Worm (Caenorhabditis elegans) whole organism, young adult: ENCODE measurements around the gene pitr-2.

Experiments
- B0035.1 ChIP-seq: sonication (generic microtip); optimal IDR thresholded peaks from 2 replicates; lab custom pipeline; 2016; ENCODE audit warnings: missing genetic modification characterization, mild to moderate bottlenecking, missing compliant biosample characterization, missing genotype, missing genetic modification reagents
- B0336.3 ChIP-seq: fragments of 200-800 bp; sonication (Bioruptor generic); IDR thresholded peaks from 2 replicates; pipeline ENCODE4 v1.3.6; 2022; ENCODE audit warnings: missing genetic modification characterization, missing compliant biosample characterization
- C17E4.6 ChIP-seq: fragments of 200-800 bp; sonication (Bioruptor generic); IDR thresholded peaks from 2 replicates; pipeline ENCODE4 v1.3.6; 2022; ENCODE audit warnings: missing genetic modification reagents, missing genetic modification characterization, missing compliant biosample characterization
- F33H1.4 ChIP-seq: fragments of 200-800 bp; sonication (Bioruptor generic); IDR thresholded peaks from 2 replicates; pipeline ENCODE4 v1.3.6; 2022; ENCODE audit warnings: missing genetic modification reagents, missing genetic modification characterization, missing compliant biosample characterization
- F49E8.2 ChIP-seq: sonication (generic microtip); optimal IDR thresholded peaks from 3 replicates; lab custom pipeline; 2017; ENCODE audit warnings: missing genetic modification characterization, mild to moderate bottlenecking, missing compliant biosample characterization, antibody characterized with exemption, moderate library complexity; ENCODE audit not compliant: insufficient read depth
- F52B5.7 ChIP-seq: sonication (generic microtip); optimal IDR thresholded peaks from 2 replicates; lab custom pipeline; 2016; ENCODE audit warnings: mild to moderate bottlenecking, missing genetic modification characterization, missing compliant biosample characterization
- K12H6.12 ChIP-seq: fragments of 200-800 bp; sonication (Bioruptor generic); optimal IDR thresholded peaks from 2 replicates; lab custom pipeline; 2018; ENCODE audit warnings: mild to moderate bottlenecking, missing genetic modification characterization, missing compliant biosample characterization
- T07F8.4 ChIP-seq: sonication (generic microtip); optimal IDR thresholded peaks from 2 replicates; lab custom pipeline; 2016; ENCODE audit warnings: mild to moderate bottlenecking, missing genetic modification characterization, moderate library complexity, missing compliant biosample characterization
- Y79H2A.3 ChIP-seq: fragments of 200-800 bp; sonication (Bioruptor generic); conservative IDR thresholded peaks from 2 replicates; pipeline ENCODE4 v1.3.6; 2022; ENCODE audit warnings: missing genetic modification reagents, missing genetic modification characterization, missing compliant biosample characterization
- aptf-2 ChIP-seq: fragments of 200-800 bp; sonication (Bioruptor generic); conservative IDR thresholded peaks from 2 replicates; pipeline ENCODE4 v1.3.6; 2022; ENCODE audit warnings: missing genetic modification reagents, missing genetic modification characterization, missing compliant biosample characterization
- athp-1 ChIP-seq: sonication (generic microtip); optimal IDR thresholded peaks from 2 replicates; lab custom pipeline; 2017; ENCODE audit warnings: mild to moderate bottlenecking, missing genetic modification characterization, missing compliant biosample characterization
- attf-5 ChIP-seq: fragments of 200-800 bp; sonication (Bioruptor generic); optimal IDR thresholded peaks from 2 replicates; lab custom pipeline; 2018; ENCODE audit warnings: mild to moderate bottlenecking, missing genetic modification characterization, missing compliant biosample characterization
- ccch-3 ChIP-seq: fragments of 200-800 bp; sonication (Bioruptor generic); optimal IDR thresholded peaks from 2 replicates; lab custom pipeline; 2018; ENCODE audit warnings: mild to moderate bottlenecking, missing genetic modification characterization, missing compliant biosample characterization
- cebp-1 ChIP-seq, 2 experiments: fragments of 200-800 bp in 1 of 2; sonication (Bioruptor generic) in 1 of 2; sonication (generic microtip) in 1 of 2; IDR thresholded peaks in 1 of 2; optimal IDR thresholded peaks in 1 of 2; 2 replicates each; pipeline versions ENCODE4 v1.3.6 to Lab custom; 2017 to 2022; ENCODE audit warnings: missing compliant biosample characterization in 2 of 2, missing genetic modification characterization in 2 of 2, mild to moderate bottlenecking in 1 of 2, missing genetic modification reagents in 1 of 2, moderate library complexity in 1 of 2
- cebp-2 ChIP-seq: fragments of 200-800 bp; sonication (Bioruptor generic); IDR thresholded peaks from 2 replicates; pipeline ENCODE4 v1.3.6; 2022; ENCODE audit warnings: missing genetic modification characterization, missing compliant biosample characterization
- ceh-27 ChIP-seq: fragments of 200-800 bp; sonication (Bioruptor generic); optimal IDR thresholded peaks from 2 replicates; lab custom pipeline; 2018; ENCODE audit warnings: mild to moderate bottlenecking, missing genetic modification characterization, moderate library complexity, missing compliant biosample characterization
- ceh-58 ChIP-seq: fragments of 200-800 bp; sonication (Bioruptor generic); IDR thresholded peaks from 2 replicates; pipeline ENCODE4 v1.3.6; 2022; ENCODE audit warnings: missing genetic modification characterization, missing compliant biosample characterization
- ceh-79 ChIP-seq: sonication (generic microtip); optimal IDR thresholded peaks from 2 replicates; lab custom pipeline; 2017; ENCODE audit warnings: mild to moderate bottlenecking, missing genetic modification characterization, missing compliant biosample characterization
- chd-7 ChIP-seq: sonication (generic microtip); optimal IDR thresholded peaks from 2 replicates; lab custom pipeline; 2016; ENCODE audit warnings: mild to moderate bottlenecking, missing genetic modification characterization, moderate library complexity, missing compliant biosample characterization
- dpl-1 ChIP-seq: fragments of 150-350 bp; optimal IDR thresholded peaks from 2 replicates; lab custom pipeline; 2014; ENCODE audit warnings: missing biosample characterization, missing genetic modification reagents, missing genetic modification characterization
- egrh-3 ChIP-seq: fragments of 200-800 bp; sonication (Bioruptor generic); IDR thresholded peaks from 2 replicates; pipeline ENCODE4 v1.3.6; 2022; ENCODE audit warnings: missing genetic modification reagents, missing genetic modification characterization, missing compliant biosample characterization
- hmg-1.2 ChIP-seq: fragments of 200-800 bp; sonication (Bioruptor generic); IDR thresholded peaks from 2 replicates; pipeline ENCODE4 v1.3.6; 2022; ENCODE audit warnings: missing genetic modification reagents, missing genetic modification characterization, missing compliant biosample characterization
- hmg-20 ChIP-seq: fragments of 200-800 bp; sonication (Bioruptor generic); IDR thresholded peaks from 2 replicates; pipeline ENCODE4 v1.3.6; 2022; ENCODE audit warnings: missing genetic modification reagents, missing genetic modification characterization, missing compliant biosample characterization
- let-526 ChIP-seq: fragments of 200-800 bp; sonication (Bioruptor generic); IDR thresholded peaks from 2 replicates; pipeline ENCODE4 v1.3.6; 2022; ENCODE audit warnings: missing genetic modification reagents, missing genetic modification characterization, missing compliant biosample characterization
- let-607 ChIP-seq, 2 experiments: fragments of 200-800 bp in 1 of 2; sonication (Bioruptor generic) in 1 of 2; sonication (generic microtip) in 1 of 2; optimal IDR thresholded peaks; 2 replicates each; lab custom pipeline; 2016 to 2018; ENCODE audit warnings: mild to moderate bottlenecking in 2 of 2, missing compliant biosample characterization in 2 of 2, missing genetic modification characterization in 2 of 2, moderate library complexity in 2 of 2, missing genotype in 1 of 2
- lin-26 ChIP-seq: fragments of 200-800 bp; sonication (Bioruptor generic); IDR thresholded peaks from 2 replicates; pipeline ENCODE4 v1.3.6; 2022; ENCODE audit warnings: missing genetic modification reagents, missing genetic modification characterization, missing compliant biosample characterization
- lin-40 ChIP-seq: sonication (generic microtip); optimal IDR thresholded peaks from 2 replicates; lab custom pipeline; 2016; ENCODE audit warnings: missing genetic modification characterization, mild to moderate bottlenecking, missing compliant biosample characterization, missing genotype, missing genetic modification reagents
- lin-54 ChIP-seq: fragments of 200-800 bp; sonication (Bioruptor generic); optimal IDR thresholded peaks from 2 replicates; lab custom pipeline; 2018; ENCODE audit warnings: mild to moderate bottlenecking, missing genetic modification characterization, missing compliant biosample characterization
- madf-10 ChIP-seq: sonication (generic microtip); optimal IDR thresholded peaks from 2 replicates; lab custom pipeline; 2016; ENCODE audit warnings: mild to moderate bottlenecking, missing genetic modification characterization, missing compliant biosample characterization
- madf-8 ChIP-seq: fragments of 200-800 bp; sonication (Bioruptor generic); conservative IDR thresholded peaks from 2 replicates; pipeline ENCODE4 v1.3.6; 2022; ENCODE audit warnings: missing genetic modification reagents, missing genetic modification characterization, missing compliant biosample characterization
- mes-4 ChIP-seq: sonication (generic microtip); optimal IDR thresholded peaks from 2 replicates; lab custom pipeline; 2016; ENCODE audit warnings: missing genotype, missing genetic modification characterization, missing compliant biosample characterization
- nfyb-1 ChIP-seq: fragments of 200-800 bp; sonication (Bioruptor generic); IDR thresholded peaks from 2 replicates; pipeline ENCODE4 v1.3.6; 2022; ENCODE audit warnings: missing genetic modification reagents, missing genetic modification characterization, missing compliant biosample characterization
- nhr-80 ChIP-seq: sonication (generic microtip); optimal IDR thresholded peaks from 2 replicates; lab custom pipeline; 2016; ENCODE audit warnings: missing genetic modification characterization, missing compliant biosample characterization
- nhr-90 ChIP-seq: sonication (generic microtip); optimal IDR thresholded peaks from 2 replicates; lab custom pipeline; 2016; ENCODE audit warnings: missing genotype, mild to moderate bottlenecking, missing genetic modification characterization, missing compliant biosample characterization
- rcor-1 ChIP-seq: fragments of 200-800 bp; sonication (Bioruptor generic); IDR thresholded peaks from 2 replicates; pipeline ENCODE4 v1.3.6; 2022; ENCODE audit warnings: missing genetic modification reagents, missing genetic modification characterization, missing compliant biosample characterization
- rpc-1 ChIP-seq, 2 experiments: fragments of 150-350 bp in 1 of 2; sonication (generic microtip) in 1 of 2; optimal IDR thresholded peaks; 2 replicates each; lab custom pipeline; 2014 to 2018; ENCODE audit warnings: missing biosample characterization in 1 of 2, missing genetic modification characterization in 1 of 2, missing genetic modification reagents in 1 of 2, missing genotype in 1 of 2
- snpc-1.3 ChIP-seq: sonication (generic microtip); optimal IDR thresholded peaks from 2 replicates; lab custom pipeline; 2017; ENCODE audit warnings: missing genetic modification characterization, mild to moderate bottlenecking, missing compliant biosample characterization, antibody characterized with exemption, moderate library complexity, missing genotype, missing genetic modification reagents; ENCODE audit not compliant: insufficient read depth
- snpc-4 ChIP-seq, 5 experiments: fragments of 150-350 bp in 1 of 5; sonication (generic microtip) in 4 of 5; optimal IDR thresholded peaks; 2 replicates each; lab custom pipeline; 2014 to 2018; ENCODE audit warnings: missing genetic modification characterization in 5 of 5, missing biosample characterization in 3 of 5, antibody characterized with exemption in 2 of 5, mild to moderate bottlenecking in 2 of 5, missing compliant biosample characterization in 2 of 5, missing genotype in 2 of 5, moderate library complexity in 2 of 5, missing genetic modification reagents in 1 of 5
- somi-1 ChIP-seq: fragments of 200-800 bp; sonication (Bioruptor generic); optimal IDR thresholded peaks from 2 replicates; lab custom pipeline; 2018; ENCODE audit warnings: mild to moderate bottlenecking, missing genetic modification characterization, missing compliant biosample characterization
- tbp1 ChIP-seq: fragments of 200-800 bp; sonication (Bioruptor generic); optimal IDR thresholded peaks from 2 replicates; lab custom pipeline; 2018; ENCODE audit warnings: mild to moderate bottlenecking, missing genetic modification characterization, missing compliant biosample characterization
- tlf-1 ChIP-seq: fragments of 200-800 bp; sonication (Bioruptor generic); optimal IDR thresholded peaks from 2 replicates; lab custom pipeline; 2018; ENCODE audit warnings: mild to moderate bottlenecking, missing genetic modification characterization, missing compliant biosample characterization
- unc-130 ChIP-seq: sonication (generic microtip); optimal IDR thresholded peaks from 2 replicates; lab custom pipeline; 2016; ENCODE audit warnings: missing genetic modification reagents, missing genetic modification characterization, missing compliant biosample characterization
- zfh-2 ChIP-seq: fragments of 200-800 bp; sonication (Bioruptor generic); conservative IDR thresholded peaks from 2 replicates; pipeline ENCODE4 v1.3.6; 2022; ENCODE audit warnings: missing genetic modification reagents, missing genetic modification characterization, missing compliant biosample characterization
- ztf-25 ChIP-seq: fragments of 200-800 bp; sonication (Bioruptor generic); IDR thresholded peaks from 2 replicates; pipeline ENCODE4 v1.3.6; 2022; ENCODE audit warnings: missing genetic modification reagents, missing genetic modification characterization, missing compliant biosample characterization
- ztf-28 ChIP-seq: fragments of 200-800 bp; sonication (Bioruptor generic); IDR thresholded peaks from 2 replicates; pipeline ENCODE4 v1.3.6; 2022; ENCODE audit warnings: missing genetic modification reagents, missing genetic modification characterization, missing compliant biosample characterization

Gene pitr-2

ce11 chrV:9094060-9094628 is 43.4 kb downstream of the pitr-2 start:
- no peak for TF ChIP-seq C17E4.6 (GFP tag; lab: Robert Waterston, UW)
- TF ChIP-seq dpl-1 (GFP tag; lab: Kevin White, UChicago): no peak
- TF ChIP-seq lin-54 (GFP tag; lab: Kevin White, UChicago): no peak
- peak; percentile 41; the same call in 1 of the 2 replicates for TF ChIP-seq let-526 (GFP tag; lab: Robert Waterston, UW)
- TF ChIP-seq T07F8.4 (tag; lab: Kevin White, UChicago): no peak
- TF ChIP-seq K12H6.12 (tag; lab: Kevin White, UChicago): peak; percentile 44
- TF ChIP-seq egrh-3 (GFP tag; lab: Robert Waterston, UW): no peak
- TF ChIP-seq mes-4: no peak
- TF ChIP-seq athp-1: no peak
- TF ChIP-seq F33H1.4 (GFP tag; lab: Robert Waterston, UW): no peak
- TF ChIP-seq madf-10 (tag; lab: Kevin White, UChicago): no peak
- TF ChIP-seq tlf-1: peak; percentile 27
- TF ChIP-seq attf-5 (GFP tag; lab: Kevin White, UChicago): peak; percentile 50
- TF ChIP-seq cebp-2 (GFP tag; lab: Robert Waterston, UW): no peak
- TF ChIP-seq zfh-2 (GFP tag; lab: Robert Waterston, UW): no peak
- TF ChIP-seq B0336.3 (GFP tag; lab: Robert Waterston, UW): 0 out of 2 replicates have a peak, but pooled peaks have one; percentile 18
- TF ChIP-seq nfyb-1 (GFP tag; lab: Robert Waterston, UW): no peak
- no peak for TF ChIP-seq somi-1 (GFP tag; lab: Kevin White, UChicago)
- no peak for TF ChIP-seq Y79H2A.3 (GFP tag; lab: Robert Waterston, UW)
- no peak for TF ChIP-seq cebp-1 (GFP tag; IDR thresholded peaks at IDR 0.05; lab: Robert Waterston, UW)
- peak; percentile 66 for TF ChIP-seq cebp-1 (tag; optimal IDR thresholded peaks at IDR 0.05; lab: Kevin White, UChicago)
- no peak for TF ChIP-seq ztf-25 (GFP tag; lab: Robert Waterston, UW)
- TF ChIP-seq snpc-1.3 (tag; lab: Kevin White, UChicago): no peak
- no peak for TF ChIP-seq unc-130 (GFP tag; lab: Kevin White, UChicago)
- TF ChIP-seq snpc-4 (GFP tag; optimal IDR thresholded peaks at IDR 0.05; lab: Kevin White, UChicago): no peak
- TF ChIP-seq snpc-4 (tag; optimal IDR thresholded peaks at IDR 0.05; lab: Kevin White, UChicago): peak in 1 of 4 experiments; percentile 18
- peak; percentile 33 for TF ChIP-seq chd-7 (tag; lab: Kevin White, UChicago)
- TF ChIP-seq ceh-79 (tag; lab: Kevin White, UChicago): no peak
- TF ChIP-seq tbp1 (GFP tag; lab: Kevin White, UChicago): peak; percentile 47
- no peak for TF ChIP-seq madf-8 (GFP tag; lab: Robert Waterston, UW)
- TF ChIP-seq ztf-28 (GFP tag; lab: Robert Waterston, UW): no peak
- TF ChIP-seq rpc-1 (optimal IDR thresholded peaks at IDR 0.05; lab: Kevin White, UChicago): no peak
- no peak for TF ChIP-seq rpc-1 (tag; optimal IDR thresholded peaks at IDR 0.05; lab: Kevin White, UChicago)
- TF ChIP-seq F52B5.7 (tag; lab: Kevin White, UChicago): no peak
- TF ChIP-seq rcor-1: 0 out of 2 replicates have a peak, but pooled peaks have one; percentile 12
- TF ChIP-seq nhr-90 (tag; lab: Kevin White, UChicago): no peak
- no peak for TF ChIP-seq lin-26 (GFP tag; lab: Robert Waterston, UW)
- TF ChIP-seq ceh-58 (GFP tag; lab: Robert Waterston, UW): no peak
- TF ChIP-seq F49E8.2 (tag; lab: Kevin White, UChicago): no peak
- no peak for TF ChIP-seq ccch-3 (GFP tag; lab: Kevin White, UChicago)
- TF ChIP-seq hmg-1.2 (GFP tag; lab: Robert Waterston, UW): peak; percentile 25; the same call in 1 of the 2 replicates
- TF ChIP-seq B0035.1 (tag; lab: Kevin White, UChicago): no peak
- TF ChIP-seq ceh-27: no peak
- no peak for TF ChIP-seq lin-40 (tag; lab: Kevin White, UChicago)
- TF ChIP-seq nhr-80 (tag; lab: Kevin White, UChicago): peak; percentile 46
- no peak for TF ChIP-seq aptf-2 (GFP tag; lab: Robert Waterston, UW)
- peak in 1 of 2 experiments; percentile 6 for TF ChIP-seq let-607 (tag; optimal IDR thresholded peaks at IDR 0.05; lab: Kevin White, UChicago)
- no peak for TF ChIP-seq hmg-20
- TF ChIP-seq, all 124 proteins: peak for 13
